Worm (Caenorhabditis elegans) whole organism, early embryonic: ENCODE results near the gene C55C3.7.

Experiments used
- ama-1 ChIP-seq: fragments of 150-350 bp; optimal IDR thresholded peaks from 2 replicates; lab custom pipeline; 2014
- ceh-36 ChIP-seq: sonication (generic microtip); optimal IDR thresholded peaks from 2 replicates; lab custom pipeline; 2016; ENCODE audit warnings: missing genetic modification characterization, inconsistent platforms, missing compliant biosample characterization
- hmbx-1 ChIP-seq: sonication (generic microtip); optimal IDR thresholded peaks from 2 replicates; lab custom pipeline; 2016; ENCODE audit warnings: mild to moderate bottlenecking, missing genetic modification characterization, missing compliant biosample characterization
- scrt-1 ChIP-seq: fragments of 200-800 bp; sonication (Bioruptor generic); IDR thresholded peaks from 2 replicates; pipeline ENCODE4 v1.3.6; 2022; ENCODE audit warnings: missing genetic modification characterization, missing compliant biosample characterization
- tbx-11 ChIP-seq: fragments of 200-800 bp; sonication (Bioruptor generic); IDR thresholded peaks from 2 replicates; pipeline ENCODE4 v1.3.6; 2022; ENCODE audit warnings: missing genetic modification characterization, missing compliant biosample characterization

- TF ChIP-seq ceh-36 (tag; lab: Kevin White, UChicago) = no peak
- no peak for TF ChIP-seq ama-1 (lab: Kevin White, UChicago)
- no peak for TF ChIP-seq tbx-11 (GFP tag; lab: Robert Waterston, UW)
- no peak for TF ChIP-seq scrt-1 (GFP tag; lab: Robert Waterston, UW)
- TF ChIP-seq hmbx-1 (tag; lab: Kevin White, UChicago) = no peak
These were observed 52.3 kb downstream of the C55C3.7 start, which contains the start of gene srd-12 for ce11 chrIV:5630156-5630555.
